Fruit fly (Drosophila melanogaster) whole organism, prepupa: ENCODE measurements around the gene CG6126.

ENCODE experiments used
- Blimp-1 ChIP-seq: fragments of 200-800 bp; sonication (Bioruptor generic); optimal IDR thresholded peaks from 3 replicates; lab custom pipeline; 2017; ENCODE audit warnings: missing biosample characterization, missing genetic modification characterization, mild to moderate bottlenecking, moderate library complexity, missing genetic modification reagents
- CG10631 ChIP-seq: fragments of 200-800 bp; sonication (Bioruptor generic); optimal IDR thresholded peaks from 2 replicates; lab custom pipeline; 2016; ENCODE audit warnings: missing biosample characterization, missing genetic modification characterization
- CG11294 ChIP-seq: fragments of 200-800 bp; sonication (Bioruptor generic); IDR thresholded peaks from 2 replicates; pipeline ENCODE4 v1.3.6; 2022; ENCODE audit warnings: missing biosample characterization, missing genetic modification characterization
- CG11762 ChIP-seq: fragments of 200-800 bp; sonication (Bioruptor generic); optimal IDR thresholded peaks from 3 replicates; lab custom pipeline; 2016; ENCODE audit warnings: missing biosample characterization, missing genetic modification characterization; ENCODE audit not compliant: insufficient read depth
- CG15336 ChIP-seq: fragments of 200-800 bp; sonication (Bioruptor generic); IDR thresholded peaks from 2 replicates; pipeline ENCODE4 v1.3.6; 2022; ENCODE audit warnings: missing biosample characterization, missing genetic modification characterization
- CG1621 ChIP-seq: fragments of 200-800 bp; sonication (Bioruptor generic); optimal IDR thresholded peaks from 3 replicates; lab custom pipeline; 2018; ENCODE audit warnings: missing biosample characterization, mild to moderate bottlenecking, missing genetic modification characterization
- CG3032 ChIP-seq: fragments of 200-800 bp; optimal IDR thresholded peaks from 2 replicates; lab custom pipeline; 2019; ENCODE audit warnings: missing biosample characterization, mild to moderate bottlenecking, missing genetic modification characterization, moderate library complexity
- CG6276 ChIP-seq: fragments of 200-800 bp; sonication (Bioruptor generic); optimal IDR thresholded peaks from 2 replicates; lab custom pipeline; 2017; ENCODE audit warnings: missing biosample characterization, mild to moderate bottlenecking, missing genetic modification characterization
- CG6808 ChIP-seq: fragments of 200-800 bp; sonication (Bioruptor generic); optimal IDR thresholded peaks from 3 replicates; lab custom pipeline; 2017; ENCODE audit warnings: missing biosample characterization, missing genetic modification characterization, mild to moderate bottlenecking, moderate library complexity, missing genetic modification reagents
- CG6854 ChIP-seq: fragments of 200-800 bp; sonication (Bioruptor generic); optimal IDR thresholded peaks from 2 replicates; lab custom pipeline; 2017; ENCODE audit warnings: missing biosample characterization, mild to moderate bottlenecking, missing genetic modification characterization
- CG9139 ChIP-seq: fragments of 200-800 bp; sonication (Bioruptor generic); optimal IDR thresholded peaks from 3 replicates; lab custom pipeline; 2017; ENCODE audit warnings: missing biosample characterization, mild to moderate bottlenecking, missing genetic modification characterization
- Eip75B ChIP-seq: fragments of 200-800 bp; sonication (Bioruptor generic); optimal IDR thresholded peaks from 3 replicates; lab custom pipeline; 2016; ENCODE audit warnings: missing biosample characterization, missing genetic modification characterization
- Eip78C ChIP-seq: fragments of 200-800 bp; sonication (Bioruptor generic); peaks from one replicate; lab custom pipeline; 2016; ENCODE audit warnings: missing biosample characterization, missing genetic modification characterization
- Eip93F ChIP-seq: fragments of 200-800 bp; sonication (Bioruptor generic); optimal IDR thresholded peaks from 2 replicates; lab custom pipeline; 2016; ENCODE audit warnings: missing biosample characterization, mild to moderate bottlenecking, missing genetic modification characterization
- Ets96B ChIP-seq: fragments of 200-800 bp; optimal IDR thresholded peaks from 2 replicates; lab custom pipeline; 2019; ENCODE audit warnings: missing biosample characterization, mild to moderate bottlenecking, missing genetic modification characterization, moderate library complexity
- Gug ChIP-seq: fragments of 200-800 bp; sonication (Bioruptor generic); IDR thresholded peaks from 2 replicates; pipeline ENCODE4 v1.3.6; 2022; ENCODE audit warnings: missing biosample characterization, missing genetic modification characterization
- Hr39 ChIP-seq: fragments of 200-800 bp; sonication (Bioruptor generic); optimal IDR thresholded peaks from 2 replicates; lab custom pipeline; 2016; ENCODE audit warnings: missing biosample characterization, missing genetic modification characterization
- Lpt ChIP-seq: fragments of 200-800 bp; sonication (Bioruptor generic); optimal IDR thresholded peaks from 3 replicates; lab custom pipeline; 2016; ENCODE audit warnings: missing biosample characterization, missing genetic modification characterization
- Met ChIP-seq: fragments of 200-800 bp; sonication (Bioruptor generic); optimal IDR thresholded peaks from 3 replicates; lab custom pipeline; 2016; ENCODE audit warnings: missing biosample characterization, missing genetic modification characterization
- Sox102F ChIP-seq: fragments of 200-800 bp; sonication (Bioruptor generic); optimal IDR thresholded peaks from 2 replicates; lab custom pipeline; 2016; ENCODE audit warnings: missing biosample characterization, mild to moderate bottlenecking, missing genetic modification characterization
- Sox14 ChIP-seq: fragments of 200-800 bp; sonication (Bioruptor generic); optimal IDR thresholded peaks from 3 replicates; lab custom pipeline; 2016; ENCODE audit warnings: missing biosample characterization, missing genetic modification characterization
- achi ChIP-seq: fragments of 200-800 bp; sonication (Bioruptor generic); optimal IDR thresholded peaks from 3 replicates; lab custom pipeline; 2016; ENCODE audit warnings: missing biosample characterization, missing genetic modification characterization
- cyc ChIP-seq: fragments of 200-800 bp; sonication (Bioruptor generic); optimal IDR thresholded peaks from 3 replicates; lab custom pipeline; 2016; ENCODE audit warnings: missing biosample characterization, missing genetic modification characterization
- dac ChIP-seq: fragments of 200-800 bp; sonication (Bioruptor generic); optimal IDR thresholded peaks from 2 replicates; lab custom pipeline; 2017; ENCODE audit warnings: missing biosample characterization, mild to moderate bottlenecking, missing genetic modification characterization
- dsx ChIP-seq: fragments of 200-800 bp; optimal IDR thresholded peaks from 3 replicates; lab custom pipeline; 2019; ENCODE audit warnings: missing biosample characterization, mild to moderate bottlenecking, missing genetic modification characterization, moderate library complexity; ENCODE audit not compliant: poor library complexity, severe bottlenecking
- eg ChIP-seq: fragments of 200-800 bp; sonication (Bioruptor generic); IDR thresholded peaks from 3 replicates; pipeline ENCODE4 v1.3.6; 2022; ENCODE audit warnings: missing biosample characterization, missing genetic modification characterization
- esn ChIP-seq: fragments of 200-800 bp; sonication (Bioruptor generic); optimal IDR thresholded peaks from 2 replicates; lab custom pipeline; 2016; ENCODE audit warnings: missing biosample characterization, mild to moderate bottlenecking, missing genetic modification characterization, moderate library complexity
- fkh ChIP-seq: fragments of 200-800 bp; sonication (Bioruptor generic); optimal IDR thresholded peaks from 3 replicates; lab custom pipeline; 2017; ENCODE audit warnings: missing biosample characterization, mild to moderate bottlenecking, missing genetic modification characterization, moderate library complexity
- net ChIP-seq: fragments of 200-800 bp; sonication (Bioruptor generic); optimal IDR thresholded peaks from 3 replicates; lab custom pipeline; 2016; ENCODE audit warnings: missing biosample characterization, missing genetic modification characterization
- pdm3 ChIP-seq: fragments of 200-800 bp; sonication (Bioruptor generic); optimal IDR thresholded peaks from 3 replicates; lab custom pipeline; 2016; ENCODE audit warnings: missing biosample characterization, missing genetic modification characterization
- salr ChIP-seq, 2 experiments: fragments of 200-800 bp; sonication (Bioruptor generic); optimal IDR thresholded peaks; 3 replicates each; lab custom pipeline; 2016 to 2018; ENCODE audit warnings: missing biosample characterization in 2 of 2, missing genetic modification characterization in 2 of 2, mild to moderate bottlenecking in 1 of 2
- spab ChIP-seq: fragments of 200-800 bp; sonication (Bioruptor generic); optimal IDR thresholded peaks from 2 replicates; lab custom pipeline; 2017; ENCODE audit warnings: missing biosample characterization, mild to moderate bottlenecking, missing genetic modification characterization, missing genetic modification reagents
- ss ChIP-seq, 2 experiments: fragments of 200-800 bp; sonication (Bioruptor generic); optimal IDR thresholded peaks; 2 replicates in 1 of 2; 3 replicates in 1 of 2; lab custom pipeline; 2017 to 2018; ENCODE audit warnings: mild to moderate bottlenecking in 2 of 2, missing biosample characterization in 2 of 2, missing genetic modification characterization in 2 of 2, moderate library complexity in 1 of 2
- svp ChIP-seq: fragments of 200-800 bp; sonication (Bioruptor generic); peaks from one replicate; lab custom pipeline; 2016; ENCODE audit warnings: missing biosample characterization, missing genetic modification characterization
- topi ChIP-seq: fragments of 200-800 bp; sonication (Bioruptor generic); optimal IDR thresholded peaks from 3 replicates; lab custom pipeline; 2016; ENCODE audit warnings: missing biosample characterization, missing genetic modification characterization
- vri ChIP-seq: fragments of 200-800 bp; sonication (Bioruptor generic); optimal IDR thresholded peaks from 3 replicates; lab custom pipeline; 2016; ENCODE audit warnings: missing biosample characterization, mild to moderate bottlenecking, missing genetic modification characterization

Gene CG6126

dm6 chr3R:16231385-16232307 is 28.8 kb upstream of the CG6126 start (continued):
- peak; percentile 44 for TF ChIP-seq dac
- peak; percentile 81 for TF ChIP-seq pdm3 (GFP tag; lab: Kevin White, UChicago)
- TF ChIP-seq salr (GFP tag; optimal IDR thresholded peaks at IDR 0.05; lab: Kevin White, UChicago): peak; percentile 20 to 72
- peak; percentile 64 for TF ChIP-seq Ets96B (tag; lab: Kevin White, UChicago)
- peak; percentile 70 for TF ChIP-seq CG6276
- TF ChIP-seq CG6854: peak; percentile 27
- TF ChIP-seq achi (GFP tag; lab: Kevin White, UChicago): peak; percentile 71
- TF ChIP-seq Gug (GFP tag; lab: Robert Waterston, UW): no peak
- TF ChIP-seq eg (GFP tag; lab: Robert Waterston, UW): no peak
- peak; percentile 80 for TF ChIP-seq Eip75B (GFP tag; lab: Kevin White, UChicago)
- TF ChIP-seq, all 60 proteins: peak for 52

DNA sequence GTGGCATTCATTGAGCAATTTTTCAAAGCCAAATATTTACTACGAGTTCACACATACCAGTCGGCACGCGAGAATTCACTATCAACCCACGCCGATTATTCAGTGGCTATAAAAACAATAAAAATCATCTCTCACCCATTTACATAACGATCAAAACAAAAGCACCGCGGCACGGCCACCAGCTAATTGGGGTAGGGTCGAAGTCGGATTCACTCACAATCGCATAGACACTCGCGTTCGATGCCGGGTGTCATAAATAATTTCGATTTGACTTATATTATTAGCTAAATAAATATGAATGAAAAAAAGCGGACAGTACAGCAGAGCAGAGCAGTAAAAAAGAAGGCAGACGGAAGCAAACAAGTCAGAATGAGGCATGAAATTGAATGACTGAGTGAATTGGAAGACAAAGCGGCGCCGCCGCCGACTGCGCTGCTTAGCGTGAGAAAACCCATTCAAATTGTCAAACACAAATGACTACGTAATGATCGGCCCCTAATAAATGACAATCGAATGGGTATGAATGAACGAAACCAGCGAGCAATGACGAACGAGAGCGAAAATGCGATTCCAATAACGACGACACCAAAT is 27.3 kb upstream of the CG6126 start:
- TF ChIP-seq Eip78C (GFP tag; lab: Kevin White, UChicago): peak; percentile 2
- peak; percentile 64 for TF ChIP-seq svp (GFP tag; lab: Kevin White, UChicago)
- TF ChIP-seq CG10631 (GFP tag; lab: Kevin White, UChicago): no peak
- peak; percentile 41 for TF ChIP-seq vri (GFP tag; lab: Kevin White, UChicago)
- TF ChIP-seq fkh: peak; percentile 90

- no peak for TF ChIP-seq topi
- peak; percentile 77 for TF ChIP-seq svp (GFP tag; lab: Kevin White, UChicago)
- TF ChIP-seq Eip75B (GFP tag; lab: Kevin White, UChicago): peak; percentile 16
- TF ChIP-seq CG3032 (tag; lab: Kevin White, UChicago): peak; percentile 27
- TF ChIP-seq Hr39 (GFP tag; lab: Kevin White, UChicago): no peak
- TF ChIP-seq CG11762 (GFP tag; lab: Kevin White, UChicago): no peak
- no peak for TF ChIP-seq CG15336 (GFP tag; lab: Robert Waterston, UW)
- TF ChIP-seq esn (GFP tag; lab: Kevin White, UChicago): no peak
- peak; percentile 63 to 78 for TF ChIP-seq ss (GFP tag; optimal IDR thresholded peaks at IDR 0.05; lab: Kevin White, UChicago)
- TF ChIP-seq spab (GFP tag; lab: Kevin White, UChicago): peak; percentile 8
- peak; percentile 83 for TF ChIP-seq CG6854
- TF ChIP-seq Eip93F (GFP tag; lab: Kevin White, UChicago): peak; percentile 44
- TF ChIP-seq dsx (GFP tag; lab: Kevin White, UChicago): peak; percentile 83
- TF ChIP-seq Gug (GFP tag; lab: Robert Waterston, UW): no peak
- TF ChIP-seq Met (GFP tag; lab: Kevin White, UChicago): peak; percentile 32
- TF ChIP-seq vri (GFP tag; lab: Kevin White, UChicago): peak; percentile 57
- no peak for TF ChIP-seq CG11294 (GFP tag; lab: Robert Waterston, UW)
- peak; percentile 74 for TF ChIP-seq fkh
- TF ChIP-seq Blimp-1 (GFP tag; lab: Kevin White, UChicago): peak; percentile 19
- peak; percentile 50 for TF ChIP-seq Sox102F (GFP tag; lab: Kevin White, UChicago)
- TF ChIP-seq Lpt (GFP tag; lab: Kevin White, UChicago): peak; percentile 30
- peak; percentile 17 for TF ChIP-seq Sox14
- peak; percentile 5 for TF ChIP-seq net (GFP tag; lab: Kevin White, UChicago)
- TF ChIP-seq Ets96B (tag; lab: Kevin White, UChicago): peak; percentile 40
- TF ChIP-seq CG6808 (GFP tag; lab: Kevin White, UChicago): peak; percentile 68
- TF ChIP-seq CG9139 (GFP tag; lab: Kevin White, UChicago): peak; percentile 74
- TF ChIP-seq eg (GFP tag; lab: Robert Waterston, UW): no peak
- TF ChIP-seq CG6276: peak; percentile 43
- TF ChIP-seq dac: no peak
- TF ChIP-seq Eip78C (GFP tag; lab: Kevin White, UChicago): peak; percentile 71
- no peak for TF ChIP-seq cyc
- peak; percentile 30 for TF ChIP-seq CG1621 (tag; lab: Kevin White, UChicago)
- TF ChIP-seq, all 60 proteins: peak for 22
These were observed 26.1 kb upstream of the CG6126 start for dm6 chr3R:16228719-16229704.
